Worm (Caenorhabditis elegans) whole organism, midembryonic: Measurements from ENCODE around the gene VC5.2.

ENCODE experiments used
- T22C8.4 ChIP-seq: fragments of 200-800 bp; sonication (Bioruptor generic); IDR thresholded peaks from 2 replicates; pipeline ENCODE4 v1.3.6; 2022; ENCODE audit warnings: missing genetic modification characterization, missing compliant biosample characterization
- cog-1 ChIP-seq: sonication (generic microtip); optimal IDR thresholded peaks from 2 replicates; lab custom pipeline; 2016; ENCODE audit warnings: missing genetic modification characterization, missing compliant biosample characterization
- flt-1 ChIP-seq: fragments of 200-800 bp; sonication (Bioruptor generic); IDR thresholded peaks from 2 replicates; pipeline ENCODE4 v1.3.6; 2022; ENCODE audit warnings: missing genetic modification characterization, missing compliant biosample characterization
- klf-2 ChIP-seq: fragments of 200-800 bp; sonication (Bioruptor generic); conservative IDR thresholded peaks from 2 replicates; pipeline ENCODE4 v1.3.6; 2022; ENCODE audit warnings: missing genetic modification reagents, missing genetic modification characterization, missing compliant biosample characterization
- med-1 ChIP-seq: sonication (generic microtip); optimal IDR thresholded peaks from 2 replicates; lab custom pipeline; 2017; ENCODE audit warnings: missing genetic modification characterization, mild to moderate bottlenecking, missing compliant biosample characterization, antibody characterized with exemption, missing genetic modification reagents; ENCODE audit not compliant: insufficient read depth
- ref-1 ChIP-seq: fragments of 200-800 bp; sonication (Bioruptor generic); conservative IDR thresholded peaks from 2 replicates; pipeline ENCODE4 v1.3.6; 2022; ENCODE audit warnings: missing genetic modification reagents, missing genetic modification characterization, missing compliant biosample characterization
- tab-1 ChIP-seq: fragments of 200-800 bp; sonication (Bioruptor generic); IDR thresholded peaks from 2 replicates; pipeline ENCODE4 v1.3.6; 2022; ENCODE audit warnings: missing genetic modification characterization, missing compliant biosample characterization
- ztf-23 ChIP-seq: fragments of 200-800 bp; sonication (Bioruptor generic); IDR thresholded peaks from 2 replicates; pipeline ENCODE4 v1.3.6; 2022; ENCODE audit warnings: missing genetic modification reagents, missing genetic modification characterization, missing compliant biosample characterization
- ztf-29 ChIP-seq: fragments of 200-800 bp; sonication (Bioruptor generic); IDR thresholded peaks from 2 replicates; pipeline ENCODE4 v1.3.6; 2022; ENCODE audit warnings: missing genetic modification reagents, missing genetic modification characterization, missing compliant biosample characterization

DNA sequence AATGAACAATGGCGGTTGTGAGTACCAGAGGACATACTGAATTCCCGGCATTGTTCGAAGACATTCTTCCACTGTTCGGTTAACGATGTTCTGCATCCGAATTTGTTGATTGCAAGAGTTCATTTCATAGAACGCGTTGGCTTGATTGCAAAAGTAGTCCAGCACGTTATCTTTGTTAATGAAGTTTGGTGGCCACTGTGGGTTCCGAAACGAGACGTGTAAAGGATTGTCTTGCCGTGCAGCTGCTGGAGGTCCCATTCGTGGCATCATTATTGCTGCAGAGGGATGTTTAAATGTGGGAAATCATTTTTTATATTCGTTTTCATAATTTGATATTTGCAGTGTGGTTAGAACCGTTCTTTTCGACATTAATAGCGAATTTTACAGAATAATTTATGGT lies 26.4 kb upstream of the VC5.2 start, which contains the start of gene mdt-6:
- no peak for TF ChIP-seq tab-1 (GFP tag; lab: Robert Waterston, UW)
- TF ChIP-seq cog-1 = no peak
- TF ChIP-seq ztf-23 (GFP tag; lab: Robert Waterston, UW) = no peak
- TF ChIP-seq flt-1 (GFP tag; lab: Robert Waterston, UW) = no peak
- TF ChIP-seq klf-2 (GFP tag; lab: Robert Waterston, UW) = no peak
- no peak for TF ChIP-seq ref-1 (GFP tag; lab: Robert Waterston, UW)
- no peak for TF ChIP-seq T22C8.4
- TF ChIP-seq med-1 (GFP tag; lab: Kevin White, UChicago) = no peak
- TF ChIP-seq ztf-29 (GFP tag; lab: Robert Waterston, UW) = no peak
